Worm (Caenorhabditis elegans) whole organism, young adult: ENCODE results near the gene D1054.10.

Experiments
- B0035.1 ChIP-seq: sonication (generic microtip); optimal IDR thresholded peaks from 2 replicates; lab custom pipeline; 2016; ENCODE audit warnings: missing genetic modification characterization, mild to moderate bottlenecking, missing compliant biosample characterization, missing genotype, missing genetic modification reagents
- B0261.1 ChIP-seq: sonication (generic microtip); optimal IDR thresholded peaks from 2 replicates; lab custom pipeline; 2016; ENCODE audit warnings: mild to moderate bottlenecking, missing genetic modification characterization, moderate library complexity, missing compliant biosample characterization
- D2030.7 ChIP-seq: fragments of 200-800 bp; sonication (Bioruptor generic); IDR thresholded peaks from 2 replicates; pipeline ENCODE4 v1.3.6; 2022; ENCODE audit warnings: missing genetic modification reagents, missing genetic modification characterization, missing compliant biosample characterization
- F33H1.4 ChIP-seq: fragments of 200-800 bp; sonication (Bioruptor generic); IDR thresholded peaks from 2 replicates; pipeline ENCODE4 v1.3.6; 2022; ENCODE audit warnings: missing genetic modification reagents, missing genetic modification characterization, missing compliant biosample characterization
- F39B2.1 ChIP-seq: fragments of 200-800 bp; sonication (Bioruptor generic); IDR thresholded peaks from 2 replicates; pipeline ENCODE4 v1.3.6; 2022; ENCODE audit warnings: missing genetic modification reagents, missing genetic modification characterization, missing compliant biosample characterization
- F55B11.4 ChIP-seq: sonication (generic microtip); optimal IDR thresholded peaks from 2 replicates; lab custom pipeline; 2016; ENCODE audit warnings: missing compliant biosample characterization, missing genetic modification characterization, borderline replicate concordance; ENCODE audit not compliant: insufficient read depth
- F57C9.4 ChIP-seq: sonication (generic microtip); optimal IDR thresholded peaks from 2 replicates; lab custom pipeline; 2017; ENCODE audit warnings: mild to moderate bottlenecking, missing genetic modification characterization, missing compliant biosample characterization
- K12H6.12 ChIP-seq: fragments of 200-800 bp; sonication (Bioruptor generic); optimal IDR thresholded peaks from 2 replicates; lab custom pipeline; 2018; ENCODE audit warnings: mild to moderate bottlenecking, missing genetic modification characterization, missing compliant biosample characterization
- T07F8.4 ChIP-seq: sonication (generic microtip); optimal IDR thresholded peaks from 2 replicates; lab custom pipeline; 2016; ENCODE audit warnings: mild to moderate bottlenecking, missing genetic modification characterization, moderate library complexity, missing compliant biosample characterization
- T26A5.8 ChIP-seq: sonication (generic microtip); optimal IDR thresholded peaks from 2 replicates; lab custom pipeline; 2016; ENCODE audit warnings: missing genetic modification characterization, missing compliant biosample characterization
- Y53G8AR.9 ChIP-seq: fragments of 200-800 bp; sonication (Bioruptor generic); conservative IDR thresholded peaks from 2 replicates; pipeline ENCODE4 v1.3.6; 2022; ENCODE audit warnings: missing genetic modification reagents, missing genetic modification characterization, missing compliant biosample characterization
- ZK185.1 ChIP-seq: sonication (generic microtip); optimal IDR thresholded peaks from 2 replicates; lab custom pipeline; 2016; ENCODE audit warnings: mild to moderate bottlenecking, missing genetic modification characterization, missing compliant biosample characterization; ENCODE audit not compliant: poor library complexity, severe bottlenecking
- ccch-3 ChIP-seq: fragments of 200-800 bp; sonication (Bioruptor generic); optimal IDR thresholded peaks from 2 replicates; lab custom pipeline; 2018; ENCODE audit warnings: mild to moderate bottlenecking, missing genetic modification characterization, missing compliant biosample characterization
- cebp-2 ChIP-seq: fragments of 200-800 bp; sonication (Bioruptor generic); IDR thresholded peaks from 2 replicates; pipeline ENCODE4 v1.3.6; 2022; ENCODE audit warnings: missing genetic modification characterization, missing compliant biosample characterization
- ceh-27 ChIP-seq: fragments of 200-800 bp; sonication (Bioruptor generic); optimal IDR thresholded peaks from 2 replicates; lab custom pipeline; 2018; ENCODE audit warnings: mild to moderate bottlenecking, missing genetic modification characterization, moderate library complexity, missing compliant biosample characterization
- ceh-40 ChIP-seq: fragments of 200-800 bp; sonication (Bioruptor generic); IDR thresholded peaks from 2 replicates; pipeline ENCODE4 v1.3.6; 2022; ENCODE audit warnings: missing genetic modification characterization, missing compliant biosample characterization
- dpl-1 ChIP-seq: fragments of 150-350 bp; optimal IDR thresholded peaks from 2 replicates; lab custom pipeline; 2014; ENCODE audit warnings: missing biosample characterization, missing genetic modification reagents, missing genetic modification characterization
- egl-44 ChIP-seq: fragments of 200-800 bp; sonication (Bioruptor generic); IDR thresholded peaks from 2 replicates; pipeline ENCODE4 v1.3.6; 2022; ENCODE audit warnings: missing genetic modification reagents, missing genetic modification characterization, missing compliant biosample characterization
- egrh-3 ChIP-seq: fragments of 200-800 bp; sonication (Bioruptor generic); IDR thresholded peaks from 2 replicates; pipeline ENCODE4 v1.3.6; 2022; ENCODE audit warnings: missing genetic modification reagents, missing genetic modification characterization, missing compliant biosample characterization
- ekl-4 ChIP-seq: fragments of 200-800 bp; sonication (Bioruptor generic); IDR thresholded peaks from 2 replicates; pipeline ENCODE4 v1.3.6; 2022; ENCODE audit warnings: missing genetic modification reagents, missing genetic modification characterization, missing compliant biosample characterization
- hmg-20 ChIP-seq: fragments of 200-800 bp; sonication (Bioruptor generic); IDR thresholded peaks from 2 replicates; pipeline ENCODE4 v1.3.6; 2022; ENCODE audit warnings: missing genetic modification reagents, missing genetic modification characterization, missing compliant biosample characterization
- hrde-1 ChIP-seq: sonication (generic microtip); optimal IDR thresholded peaks from 2 replicates; lab custom pipeline; 2016; ENCODE audit warnings: missing genetic modification characterization, mild to moderate bottlenecking, missing compliant biosample characterization, moderate library complexity, missing genotype, missing genetic modification reagents, borderline replicate concordance
- hsf-1 ChIP-seq: fragments of 200-800 bp; sonication (Bioruptor generic); IDR thresholded peaks from 2 replicates; pipeline ENCODE4 v1.3.6; 2022; ENCODE audit warnings: missing genetic modification reagents, missing genetic modification characterization, missing compliant biosample characterization
- let-607 ChIP-seq, 2 experiments: fragments of 200-800 bp in 1 of 2; sonication (Bioruptor generic) in 1 of 2; sonication (generic microtip) in 1 of 2; optimal IDR thresholded peaks; 2 replicates each; lab custom pipeline; 2016 to 2018; ENCODE audit warnings: mild to moderate bottlenecking in 2 of 2, missing compliant biosample characterization in 2 of 2, missing genetic modification characterization in 2 of 2, moderate library complexity in 2 of 2, missing genotype in 1 of 2
- lsl-1 ChIP-seq: fragments of 200-800 bp; sonication (Bioruptor generic); optimal IDR thresholded peaks from 2 replicates; lab custom pipeline; 2018; ENCODE audit warnings: mild to moderate bottlenecking, missing genetic modification characterization, moderate library complexity, missing compliant biosample characterization
- mel-28 ChIP-seq: sonication (generic microtip); optimal IDR thresholded peaks from 2 replicates; lab custom pipeline; 2016; ENCODE audit warnings: borderline replicate concordance, mild to moderate bottlenecking, missing genetic modification characterization, missing compliant biosample characterization
- mxl-1 ChIP-seq: sonication (generic microtip); optimal IDR thresholded peaks from 2 replicates; lab custom pipeline; 2016; ENCODE audit warnings: missing genetic modification characterization, missing compliant biosample characterization
- nfya-1 ChIP-seq: sonication (generic microtip); optimal IDR thresholded peaks from 2 replicates; lab custom pipeline; 2017; ENCODE audit warnings: antibody characterized with exemption, missing compliant biosample characterization, missing genetic modification characterization, borderline replicate concordance; ENCODE audit not compliant: insufficient read depth
- nhr-120 ChIP-seq: fragments of 200-800 bp; sonication (Bioruptor generic); IDR thresholded peaks from 2 replicates; pipeline ENCODE4 v1.3.6; 2022; ENCODE audit warnings: missing genetic modification characterization, missing compliant biosample characterization
- nhr-90 ChIP-seq: sonication (generic microtip); optimal IDR thresholded peaks from 2 replicates; lab custom pipeline; 2016; ENCODE audit warnings: missing genotype, mild to moderate bottlenecking, missing genetic modification characterization, missing compliant biosample characterization
- rec-8 ChIP-seq, 2 experiments: sonication (generic microtip); optimal IDR thresholded peaks; 2 replicates each; lab custom pipeline; 2016; ENCODE audit warnings: mild to moderate bottlenecking in 2 of 2, missing genetic modification characterization in 2 of 2, missing genetic modification reagents in 2 of 2, missing genotype in 2 of 2, missing biosample characterization in 1 of 2, missing compliant biosample characterization in 1 of 2, moderate library complexity in 1 of 2
- repo-1 ChIP-seq: sonication (generic microtip); optimal IDR thresholded peaks from 2 replicates; lab custom pipeline; 2017; ENCODE audit warnings: mild to moderate bottlenecking, missing genetic modification characterization, missing compliant biosample characterization
- rpc-1 ChIP-seq, 2 experiments: fragments of 150-350 bp in 1 of 2; sonication (generic microtip) in 1 of 2; optimal IDR thresholded peaks; 2 replicates each; lab custom pipeline; 2014 to 2018; ENCODE audit warnings: missing biosample characterization in 1 of 2, missing genetic modification characterization in 1 of 2, missing genetic modification reagents in 1 of 2, missing genotype in 1 of 2
- sea-2 ChIP-seq: fragments of 200-800 bp; sonication (Bioruptor generic); IDR thresholded peaks from 2 replicates; pipeline ENCODE4 v1.3.6; 2022; ENCODE audit warnings: missing genetic modification characterization, missing compliant biosample characterization
- snpc-1.3 ChIP-seq: sonication (generic microtip); optimal IDR thresholded peaks from 2 replicates; lab custom pipeline; 2017; ENCODE audit warnings: missing genetic modification characterization, mild to moderate bottlenecking, missing compliant biosample characterization, antibody characterized with exemption, moderate library complexity, missing genotype, missing genetic modification reagents; ENCODE audit not compliant: insufficient read depth
- snpc-3.4 ChIP-seq: sonication (generic microtip); optimal IDR thresholded peaks from 2 replicates; lab custom pipeline; 2017; ENCODE audit warnings: missing genetic modification characterization, mild to moderate bottlenecking, missing compliant biosample characterization, antibody characterized with exemption, moderate library complexity, missing genotype, missing genetic modification reagents
- ztf-22 ChIP-seq: fragments of 200-800 bp; sonication (Bioruptor generic); optimal IDR thresholded peaks from 2 replicates; lab custom pipeline; 2018; ENCODE audit warnings: mild to moderate bottlenecking, missing genetic modification characterization, moderate library complexity, missing compliant biosample characterization
- ztf-25 ChIP-seq: fragments of 200-800 bp; sonication (Bioruptor generic); IDR thresholded peaks from 2 replicates; pipeline ENCODE4 v1.3.6; 2022; ENCODE audit warnings: missing genetic modification reagents, missing genetic modification characterization, missing compliant biosample characterization
- ztf-26 ChIP-seq: sonication (generic microtip); optimal IDR thresholded peaks from 2 replicates; lab custom pipeline; 2017; ENCODE audit warnings: missing genetic modification characterization, missing compliant biosample characterization
- ztf-3 ChIP-seq: fragments of 200-800 bp; sonication (Bioruptor generic); optimal IDR thresholded peaks from 2 replicates; lab custom pipeline; 2018; ENCODE audit warnings: mild to moderate bottlenecking, missing genetic modification characterization, missing compliant biosample characterization

Gene D1054.10

DNA sequence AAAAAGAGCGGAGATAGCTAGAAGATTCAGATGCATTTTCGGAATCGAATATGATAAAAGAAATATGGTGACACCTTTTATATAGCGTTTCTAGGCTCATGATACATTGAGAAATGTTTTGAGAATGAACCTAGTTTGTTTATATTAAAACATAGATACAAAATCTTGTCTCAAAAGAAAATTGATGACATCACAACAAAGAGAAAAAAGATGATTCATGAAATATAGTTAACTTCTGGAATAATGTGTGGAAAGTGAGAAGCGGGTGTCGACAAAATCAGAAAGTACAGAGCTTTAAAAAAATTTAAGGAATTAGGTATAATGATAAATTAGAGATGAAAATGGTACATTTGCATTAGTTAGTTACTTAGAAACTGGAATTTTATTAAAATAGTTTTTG lies at the start of gene D1054.10:
Gene D1054.10, minus strand, starts transcription at position 101 of the 400 bp plus-strand sequence.
- no peak for TF ChIP-seq snpc-1.3 (tag; lab: Kevin White, UChicago)
- no peak for TF ChIP-seq K12H6.12 (tag; lab: Kevin White, UChicago)
- no peak for TF ChIP-seq snpc-3.4 (tag; lab: Kevin White, UChicago)
- TF ChIP-seq ZK185.1 (tag; lab: Kevin White, UChicago): no peak
- TF ChIP-seq nfya-1 (tag; lab: Kevin White, UChicago): no peak
- no peak for TF ChIP-seq F33H1.4 (GFP tag; lab: Robert Waterston, UW)
- TF ChIP-seq mel-28: no peak
- no peak for TF ChIP-seq ceh-27 (GFP tag; lab: Kevin White, UChicago)
- no peak for TF ChIP-seq F55B11.4
- no peak for TF ChIP-seq let-607 (tag; optimal IDR thresholded peaks at IDR 0.05; lab: Kevin White, UChicago)
- no peak for TF ChIP-seq lsl-1 (GFP tag; lab: Kevin White, UChicago)
- TF ChIP-seq D2030.7 (GFP tag; lab: Robert Waterston, UW): no peak
- TF ChIP-seq T26A5.8: no peak

DNA sequence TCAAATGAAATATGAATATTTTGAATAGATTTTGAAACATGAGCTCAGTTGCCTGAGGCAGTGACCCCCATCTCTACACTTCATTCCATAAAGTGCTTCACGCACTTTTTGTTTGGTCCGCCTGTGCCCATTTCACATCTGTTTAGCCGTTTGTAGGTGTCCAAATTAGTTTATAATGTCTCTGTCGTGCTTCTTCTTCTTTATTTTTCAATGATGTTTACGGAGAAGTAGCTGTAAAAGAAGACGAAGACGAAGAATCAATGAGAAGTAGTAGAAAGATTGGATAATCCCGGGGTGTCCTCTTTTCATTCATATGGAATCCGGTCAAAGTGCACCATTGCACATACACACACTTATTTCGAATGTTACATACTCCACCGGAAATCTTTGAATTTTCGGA lies 46.7 kb upstream of the D1054.10 start:
- TF ChIP-seq F33H1.4 (GFP tag; lab: Robert Waterston, UW): no peak
- no peak for TF ChIP-seq ztf-22 (GFP tag; lab: Kevin White, UChicago)
- no peak for TF ChIP-seq F57C9.4 (tag; lab: Kevin White, UChicago)
- TF ChIP-seq hsf-1: no peak
- TF ChIP-seq Y53G8AR.9 (GFP tag; lab: Robert Waterston, UW): no peak
- no peak for TF ChIP-seq mxl-1 (tag; lab: Kevin White, UChicago)
- TF ChIP-seq, all 124 proteins: peak for 0

DNA sequence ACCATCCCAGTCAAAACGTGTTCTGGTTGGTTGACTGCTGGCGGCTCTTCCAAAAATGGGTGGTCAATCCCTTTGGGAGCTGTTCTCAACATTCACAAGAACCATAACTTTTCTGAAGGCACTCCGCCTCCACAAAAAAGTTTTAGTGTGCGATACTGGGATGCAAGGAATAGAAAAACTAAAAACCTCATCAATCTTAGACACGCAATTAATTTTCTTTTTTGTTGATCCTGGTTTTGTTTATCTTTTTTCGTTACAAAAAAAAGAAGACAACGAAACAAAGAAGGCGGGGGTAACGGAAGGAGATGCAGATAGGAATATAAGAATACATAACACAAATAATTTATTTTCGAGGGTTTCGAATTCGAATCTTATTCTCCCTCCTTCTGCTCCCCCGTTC lies 45.5 kb upstream of the D1054.10 start:
- TF ChIP-seq ekl-4 (GFP tag; lab: Robert Waterston, UW): no peak
- no peak for TF ChIP-seq egl-44 (GFP tag; lab: Robert Waterston, UW)
- TF ChIP-seq, all 124 proteins: peak for 0

DNA sequence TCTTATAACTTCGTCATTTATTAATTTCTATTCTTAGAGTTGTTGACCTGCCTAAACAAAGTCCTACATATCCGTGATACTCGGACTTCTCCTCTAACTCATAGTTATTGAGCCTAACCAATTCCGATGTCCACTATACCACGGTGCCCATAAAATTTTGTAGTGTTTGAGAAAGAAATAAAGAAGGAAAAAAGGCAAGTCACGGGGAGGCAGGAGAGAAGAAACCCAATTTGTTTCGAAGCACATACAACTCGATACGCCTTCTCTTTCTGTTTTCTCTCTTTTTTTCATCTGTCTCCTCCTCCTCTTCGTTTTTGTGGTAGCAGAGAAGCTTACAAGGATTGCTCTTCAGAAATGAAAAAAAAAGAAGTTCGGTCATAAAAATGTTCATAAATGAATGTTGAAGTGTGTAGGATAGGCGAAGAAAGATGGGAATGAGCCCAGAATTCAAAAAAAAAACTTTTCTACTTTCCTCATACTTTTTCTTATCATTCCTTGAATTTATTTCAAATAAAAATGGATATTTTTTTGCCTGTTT lies 42.1 kb upstream of the D1054.10 start:
- no peak for TF ChIP-seq T07F8.4 (tag; lab: Kevin White, UChicago)
- TF ChIP-seq B0261.1: no peak
- TF ChIP-seq ztf-26 (tag; lab: Kevin White, UChicago): no peak
- TF ChIP-seq ztf-25 (GFP tag; lab: Robert Waterston, UW): no peak
- TF ChIP-seq ztf-22 (GFP tag; lab: Kevin White, UChicago): no peak
- no peak for TF ChIP-seq rec-8 (tag; optimal IDR thresholded peaks at IDR 0.05; lab: Kevin White, UChicago)
- no peak for TF ChIP-seq egrh-3

DNA sequence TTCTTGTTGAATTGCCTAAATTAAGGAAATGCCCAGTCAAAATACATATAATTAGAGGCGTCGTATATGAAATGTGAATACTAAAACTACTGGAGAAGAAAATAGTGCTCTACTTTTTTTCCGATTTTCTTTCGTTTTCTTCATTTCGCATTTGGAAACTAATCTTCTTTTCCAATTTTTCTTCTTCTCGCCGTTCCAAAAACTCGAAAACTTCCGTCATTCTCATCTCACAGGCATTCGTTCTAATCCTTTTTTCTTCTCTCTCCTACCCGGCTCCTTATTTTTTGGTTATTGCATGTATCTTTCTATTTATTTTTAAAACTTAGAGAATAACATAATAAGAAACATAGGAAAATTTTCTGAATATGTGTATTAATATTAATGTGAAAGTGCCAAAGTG lies 40.2 kb upstream of the D1054.10 start:
- TF ChIP-seq nhr-120 (no peak), ccch-3 (GFP tag; lab: Kevin White, UChicago) (no peak)

DNA sequence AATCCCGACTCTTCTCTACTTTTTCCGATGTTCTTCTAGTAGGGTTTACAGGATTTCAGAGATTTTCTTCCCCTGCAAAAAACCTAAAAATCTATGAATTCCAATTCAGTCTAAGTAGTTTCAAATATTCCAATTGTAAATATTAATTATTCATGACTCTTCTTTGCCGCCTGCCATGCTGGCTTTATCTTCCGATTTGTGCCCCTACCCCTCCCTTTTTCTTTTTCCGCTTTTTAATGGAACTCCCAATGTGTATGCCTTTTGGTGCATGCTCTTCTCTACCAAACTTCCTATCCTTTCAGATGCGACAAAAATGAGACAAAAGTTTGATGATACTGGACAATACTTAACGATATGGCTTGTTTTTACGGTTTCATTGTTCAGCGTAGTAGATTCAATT lies 32.0 kb upstream of the D1054.10 start, which contains the start of gene nrx-1:
Gene nrx-1, plus strand, starts transcription at position 301 of the 400 bp plus-strand sequence.
- TF ChIP-seq cebp-2 (no peak), sea-2 (GFP tag; lab: Robert Waterston, UW) (no peak), ceh-40 (GFP tag; lab: Robert Waterston, UW) (no peak), repo-1 (tag; lab: Kevin White, UChicago) (no peak), rpc-1 (optimal IDR thresholded peaks at IDR 0.05; lab: Kevin White, UChicago) (no peak), rpc-1 (tag; optimal IDR thresholded peaks at IDR 0.05; lab: Kevin White, UChicago) (no peak), dpl-1 (no peak), F39B2.1 (GFP tag; lab: Robert Waterston, UW) (no peak), ztf-3 (GFP tag; lab: Kevin White, UChicago) (no peak), B0035.1 (no peak), hrde-1 (no peak), nhr-90 (no peak), hmg-20 (no peak)
